Worm (Caenorhabditis elegans) whole organism, L2 larva: ENCODE data around the gene tbc-6.

Experiments used
- F13H6.1 ChIP-seq: sonication (generic microtip); optimal IDR thresholded peaks from 2 replicates; lab custom pipeline; 2016; ENCODE audit warnings: missing genetic modification characterization, missing compliant biosample characterization
- R02D3.7 ChIP-seq: fragments of 150-350 bp; optimal IDR thresholded peaks from 2 replicates; lab custom pipeline; 2014; ENCODE audit warnings: missing biosample characterization, missing genetic modification characterization
- alr-1 ChIP-seq: fragments of 150-350 bp; optimal IDR thresholded peaks from 2 replicates; lab custom pipeline; 2014; ENCODE audit warnings: missing biosample characterization, missing genetic modification characterization
- blmp-1 ChIP-seq: sonication (generic microtip); optimal IDR thresholded peaks from 2 replicates; lab custom pipeline; 2017; ENCODE audit warnings: missing genetic modification characterization, mild to moderate bottlenecking, missing compliant biosample characterization, antibody characterized with exemption, moderate library complexity; ENCODE audit not compliant: insufficient read depth
- ceh-16 ChIP-seq: fragments of 150-350 bp; optimal IDR thresholded peaks from 2 replicates; lab custom pipeline; 2014; ENCODE audit warnings: missing biosample characterization, missing genetic modification characterization
- elt-3 ChIP-seq: sonication (generic microtip); optimal IDR thresholded peaks from 2 replicates; lab custom pipeline; 2017; ENCODE audit warnings: missing biosample characterization, missing genetic modification characterization
- mdl-1 ChIP-seq, 2 experiments: fragments of 150-350 bp in 1 of 2; sonication (generic microtip) in 1 of 2; optimal IDR thresholded peaks; 2 replicates each; lab custom pipeline; 2017; ENCODE audit warnings: missing biosample characterization in 2 of 2, missing genetic modification characterization in 2 of 2
- nhr-12 ChIP-seq: fragments of 150-350 bp; optimal IDR thresholded peaks from 2 replicates; lab custom pipeline; 2014; ENCODE audit warnings: missing biosample characterization, missing genetic modification characterization
- nhr-129 ChIP-seq: fragments of 150-350 bp; optimal IDR thresholded peaks from 2 replicates; lab custom pipeline; 2014; ENCODE audit warnings: missing biosample characterization, missing genetic modification characterization
- skn-1 ChIP-seq: sonication (generic microtip); optimal IDR thresholded peaks from 2 replicates; lab custom pipeline; 2017; ENCODE audit warnings: missing biosample characterization, missing genetic modification characterization
- sma-9 ChIP-seq, 2 experiments: fragments of 150-350 bp in 1 of 2; sonication (generic microtip) in 1 of 2; optimal IDR thresholded peaks; 2 replicates each; lab custom pipeline; 2014 to 2016; ENCODE audit warnings: missing genetic modification characterization in 2 of 2, mild to moderate bottlenecking in 1 of 2, missing biosample characterization in 1 of 2, missing compliant biosample characterization in 1 of 2, missing genetic modification reagents in 1 of 2, moderate library complexity in 1 of 2
- unc-39 ChIP-seq: fragments of 150-350 bp; optimal IDR thresholded peaks from 2 replicates; lab custom pipeline; 2014; ENCODE audit warnings: missing biosample characterization, missing genetic modification characterization
- unc-55 ChIP-seq: fragments of 150-350 bp; sonication (generic microtip); optimal IDR thresholded peaks from 3 replicates; lab custom pipeline; 2014; ENCODE audit warnings: missing biosample characterization, missing genetic modification reagents, missing genetic modification characterization
- ztf-4 ChIP-seq: fragments of 150-350 bp; optimal IDR thresholded peaks from 2 replicates; lab custom pipeline; 2014; ENCODE audit warnings: missing biosample characterization, missing genetic modification characterization

DNA sequence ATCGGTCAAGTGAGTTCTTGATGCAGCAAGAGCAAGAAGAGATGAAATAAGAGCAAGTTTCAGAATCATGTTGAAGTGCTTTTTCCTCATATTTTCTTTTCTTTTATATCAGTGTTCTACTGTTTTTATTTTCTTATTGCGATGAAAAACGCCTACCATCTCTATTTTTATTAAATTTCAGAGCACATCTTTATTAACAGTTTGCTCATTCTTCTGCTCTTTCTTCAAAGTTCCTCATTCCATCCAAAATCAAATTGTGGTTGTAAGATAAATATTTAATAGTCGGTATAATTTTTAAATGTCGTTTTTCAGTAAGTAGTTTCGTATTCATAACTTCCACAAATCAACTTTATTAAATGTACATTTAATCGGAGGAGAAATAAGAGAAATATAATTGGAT, 24.6 kb downstream of the tbc-6 start, which contains the start of gene C44B7.5:
- no peak for TF ChIP-seq alr-1 (tag; lab: Kevin White, UChicago)
- no peak for TF ChIP-seq unc-39
- TF ChIP-seq mdl-1 (tag; optimal IDR thresholded peaks at IDR 0.05; lab: Kevin White, UChicago): no peak
- TF ChIP-seq nhr-12 (tag; lab: Kevin White, UChicago): no peak
- no peak for TF ChIP-seq ceh-16
- TF ChIP-seq elt-3 (tag; lab: Kevin White, UChicago): no peak
- no peak for TF ChIP-seq sma-9 (GFP tag; optimal IDR thresholded peaks at IDR 0.05; lab: Kevin White, UChicago)
- no peak for TF ChIP-seq sma-9 (tag; optimal IDR thresholded peaks at IDR 0.05; lab: Kevin White, UChicago)
- no peak for TF ChIP-seq unc-55 (GFP tag; lab: Kevin White, UChicago)
- TF ChIP-seq skn-1 (tag; lab: Kevin White, UChicago): no peak
- TF ChIP-seq F13H6.1: no peak
- no peak for TF ChIP-seq R02D3.7
- TF ChIP-seq nhr-129: no peak
- TF ChIP-seq blmp-1: no peak
- TF ChIP-seq ztf-4: no peak
